Worm (Caenorhabditis elegans): Measurements from ENCODE around the gene C05C12.1.

- TF ChIP-seq cog-1 (tag; optimal IDR thresholded peaks at IDR 0.05) (no peak), klf-2 (GFP tag; conservative IDR thresholded peaks at IDR 0.05) (no peak), flt-1 (GFP tag; IDR thresholded peaks at IDR 0.05) (no peak), T22C8.4 (GFP tag; IDR thresholded peaks at IDR 0.05) (no peak), ztf-23 (GFP tag; IDR thresholded peaks at IDR 0.05) (no peak), tab-1 (GFP tag; IDR thresholded peaks at IDR 0.05) (no peak), ref-1 (GFP tag; conservative IDR thresholded peaks at IDR 0.05) (no peak), med-1 (GFP tag; optimal IDR thresholded peaks at IDR 0.05; ENCODE audit: insufficient read depth) (no peak)
These were observed 35.8 kb upstream of the C05C12.1 start, which contains the start of gene zip-6 for ce11 chrIV:11218037-11218436.
